Fruit fly (Drosophila melanogaster): Measurements from ENCODE around the gene X11Lbeta.

dm6 chrX:10729196-10729835 lies 101.8 kb downstream of the X11Lbeta start:
- TF ChIP-seq Dll (optimal IDR thresholded peaks at IDR 0.05): no peak
- TF ChIP-seq psq (optimal IDR thresholded peaks at IDR 0.05): no peak
